Worm (Caenorhabditis elegans) whole organism, L2 larva: ENCODE measurements around the gene txdc-17.

Source experiments
- C34F6.9 ChIP-seq: fragments of 150-350 bp; optimal IDR thresholded peaks from 2 replicates; lab custom pipeline; 2014; ENCODE audit warnings: missing biosample characterization, missing genetic modification characterization
- F13H6.1 ChIP-seq: sonication (generic microtip); optimal IDR thresholded peaks from 2 replicates; lab custom pipeline; 2016; ENCODE audit warnings: missing genetic modification characterization, missing compliant biosample characterization
- R02D3.7 ChIP-seq: fragments of 150-350 bp; optimal IDR thresholded peaks from 2 replicates; lab custom pipeline; 2014; ENCODE audit warnings: missing biosample characterization, missing genetic modification characterization
- Y55F3AM.14 ChIP-seq: fragments of 200-800 bp; sonication (Bioruptor generic); optimal IDR thresholded peaks from 2 replicates; lab custom pipeline; 2018; ENCODE audit warnings: mild to moderate bottlenecking, missing genetic modification characterization, missing compliant biosample characterization
- alr-1 ChIP-seq: fragments of 150-350 bp; optimal IDR thresholded peaks from 2 replicates; lab custom pipeline; 2014; ENCODE audit warnings: missing biosample characterization, missing genetic modification characterization
- aly-2 ChIP-seq: fragments of 150-350 bp; optimal IDR thresholded peaks from 2 replicates; lab custom pipeline; 2014; ENCODE audit warnings: missing biosample characterization, missing genetic modification characterization
- ama-1 ChIP-seq: fragments of 150-350 bp; optimal IDR thresholded peaks from 2 replicates; lab custom pipeline; 2018; ENCODE audit warnings: inconsistent platforms
- blmp-1 ChIP-seq: sonication (generic microtip); optimal IDR thresholded peaks from 2 replicates; lab custom pipeline; 2017; ENCODE audit warnings: missing genetic modification characterization, mild to moderate bottlenecking, missing compliant biosample characterization, antibody characterized with exemption, moderate library complexity; ENCODE audit not compliant: insufficient read depth
- ceh-16 ChIP-seq: fragments of 150-350 bp; optimal IDR thresholded peaks from 2 replicates; lab custom pipeline; 2014; ENCODE audit warnings: missing biosample characterization, missing genetic modification characterization
- ceh-82 ChIP-seq: fragments of 150-350 bp; optimal IDR thresholded peaks from 2 replicates; lab custom pipeline; 2014; ENCODE audit warnings: missing biosample characterization, missing genetic modification characterization
- dmd-4 ChIP-seq: sonication (generic microtip); optimal IDR thresholded peaks from 2 replicates; lab custom pipeline; 2017; ENCODE audit warnings: missing biosample characterization, missing genetic modification characterization
- egl-27 ChIP-seq: sonication (generic microtip); optimal IDR thresholded peaks from 3 replicates; lab custom pipeline; 2017; ENCODE audit warnings: missing biosample characterization, missing genetic modification reagents, missing genetic modification characterization
- elt-3 ChIP-seq: sonication (generic microtip); optimal IDR thresholded peaks from 2 replicates; lab custom pipeline; 2017; ENCODE audit warnings: missing biosample characterization, missing genetic modification characterization
- fos-1 ChIP-seq: fragments of 150-350 bp; optimal IDR thresholded peaks from 2 replicates; lab custom pipeline; 2014; ENCODE audit warnings: missing biosample characterization, missing genetic modification characterization
- gmeb-1 ChIP-seq: fragments of 150-350 bp; optimal IDR thresholded peaks from 2 replicates; lab custom pipeline; 2014; ENCODE audit warnings: missing biosample characterization, missing genetic modification characterization
- lsy-2 ChIP-seq, 2 experiments: fragments of 150-350 bp in 1 of 2; sonication (generic microtip) in 1 of 2; optimal IDR thresholded peaks; 2 replicates each; lab custom pipeline; 2014 to 2017; ENCODE audit warnings: missing biosample characterization in 2 of 2, missing genetic modification characterization in 2 of 2
- mdl-1 ChIP-seq, 2 experiments: fragments of 150-350 bp in 1 of 2; sonication (generic microtip) in 1 of 2; optimal IDR thresholded peaks; 2 replicates each; lab custom pipeline; 2017; ENCODE audit warnings: missing biosample characterization in 2 of 2, missing genetic modification characterization in 2 of 2
- nhr-10 ChIP-seq: sonication (generic microtip); optimal IDR thresholded peaks from 2 replicates; lab custom pipeline; 2017; ENCODE audit warnings: missing biosample characterization, missing genetic modification characterization
- nhr-11 ChIP-seq: fragments of 150-350 bp; optimal IDR thresholded peaks from 2 replicates; lab custom pipeline; 2014; ENCODE audit warnings: missing biosample characterization, missing genetic modification characterization
- nhr-129 ChIP-seq: fragments of 150-350 bp; optimal IDR thresholded peaks from 2 replicates; lab custom pipeline; 2014; ENCODE audit warnings: missing biosample characterization, missing genetic modification characterization
- nhr-21 ChIP-seq: fragments of 150-350 bp; optimal IDR thresholded peaks from 2 replicates; lab custom pipeline; 2014; ENCODE audit warnings: missing biosample characterization, missing genetic modification characterization
- nhr-23 ChIP-seq: fragments of 150-350 bp; optimal IDR thresholded peaks from 2 replicates; lab custom pipeline; 2014; ENCODE audit warnings: missing biosample characterization, missing genetic modification reagents, missing genetic modification characterization
- nhr-237 ChIP-seq: fragments of 150-350 bp; optimal IDR thresholded peaks from 2 replicates; lab custom pipeline; 2014; ENCODE audit warnings: missing biosample characterization, missing genetic modification characterization
- nhr-25 ChIP-seq: fragments of 150-350 bp; sonication (generic microtip); optimal IDR thresholded peaks from 3 replicates; lab custom pipeline; 2014; ENCODE audit warnings: missing biosample characterization, missing genetic modification characterization
- nhr-6 ChIP-seq: fragments of 150-350 bp; optimal IDR thresholded peaks from 2 replicates; lab custom pipeline; 2014; ENCODE audit warnings: missing biosample characterization, missing genetic modification characterization
- peb-1 ChIP-seq: fragments of 150-350 bp; optimal IDR thresholded peaks from 2 replicates; lab custom pipeline; 2014; ENCODE audit warnings: missing biosample characterization, missing genetic modification characterization
- sem-4 ChIP-seq: fragments of 150-350 bp; optimal IDR thresholded peaks from 2 replicates; lab custom pipeline; 2014; ENCODE audit warnings: missing biosample characterization, missing genetic modification reagents, missing genetic modification characterization
- skn-1 ChIP-seq: sonication (generic microtip); optimal IDR thresholded peaks from 2 replicates; lab custom pipeline; 2017; ENCODE audit warnings: missing biosample characterization, missing genetic modification characterization
- sma-3 ChIP-seq: sonication (generic microtip); optimal IDR thresholded peaks from 2 replicates; lab custom pipeline; 2016; ENCODE audit warnings: missing genetic modification reagents, missing genetic modification characterization, missing compliant biosample characterization
- sma-9 ChIP-seq, 2 experiments: fragments of 150-350 bp in 1 of 2; sonication (generic microtip) in 1 of 2; optimal IDR thresholded peaks; 2 replicates each; lab custom pipeline; 2014 to 2016; ENCODE audit warnings: missing genetic modification characterization in 2 of 2, mild to moderate bottlenecking in 1 of 2, missing biosample characterization in 1 of 2, missing compliant biosample characterization in 1 of 2, missing genetic modification reagents in 1 of 2, moderate library complexity in 1 of 2
- snpc-4 ChIP-seq: fragments of 150-350 bp; optimal IDR thresholded peaks from 2 replicates; lab custom pipeline; 2014; ENCODE audit warnings: missing biosample characterization, missing genetic modification characterization
- unc-39 ChIP-seq: fragments of 150-350 bp; optimal IDR thresholded peaks from 2 replicates; lab custom pipeline; 2014; ENCODE audit warnings: missing biosample characterization, missing genetic modification characterization
- unc-55 ChIP-seq: fragments of 150-350 bp; sonication (generic microtip); optimal IDR thresholded peaks from 3 replicates; lab custom pipeline; 2014; ENCODE audit warnings: missing biosample characterization, missing genetic modification reagents, missing genetic modification characterization
- unc-62 ChIP-seq: fragments of 150-350 bp; optimal IDR thresholded peaks from 2 replicates; lab custom pipeline; 2014; ENCODE audit warnings: missing biosample characterization, missing genetic modification reagents, missing genetic modification characterization
- zag-1 ChIP-seq: fragments of 150-350 bp; optimal IDR thresholded peaks from 2 replicates; lab custom pipeline; 2014; ENCODE audit warnings: missing biosample characterization, missing genetic modification characterization
- ztf-1 ChIP-seq: fragments of 200-800 bp; sonication (Bioruptor generic); conservative IDR thresholded peaks from 2 replicates; pipeline ENCODE4 v1.3.6; 2022; ENCODE audit warnings: missing genetic modification characterization, missing compliant biosample characterization
- ztf-11 ChIP-seq: sonication (generic microtip); optimal IDR thresholded peaks from 2 replicates; lab custom pipeline; 2017; ENCODE audit warnings: missing biosample characterization, missing genetic modification characterization
- ztf-4 ChIP-seq: fragments of 150-350 bp; optimal IDR thresholded peaks from 2 replicates; lab custom pipeline; 2014; ENCODE audit warnings: missing biosample characterization, missing genetic modification characterization

The txdc-17 gene

DNA sequence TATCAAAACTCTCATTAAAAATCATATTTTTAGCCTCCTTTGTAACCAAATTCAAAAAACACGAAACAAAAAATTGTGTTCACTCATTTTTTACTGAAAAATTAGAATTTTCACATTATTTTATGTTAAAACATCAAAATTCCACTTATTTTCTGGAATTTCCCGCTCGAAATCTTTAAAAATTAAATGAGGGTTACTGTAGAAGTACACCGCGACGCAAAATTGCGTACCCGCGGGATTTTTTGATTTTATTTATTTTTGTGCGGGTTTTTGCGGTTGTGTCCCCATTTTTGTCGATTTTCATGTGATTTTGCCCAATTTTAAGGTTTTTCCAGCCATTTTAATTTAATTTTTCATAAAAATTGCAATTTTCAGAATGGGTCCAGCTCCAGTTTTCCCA lies 23.9 kb downstream of the txdc-17 start:
- no peak for TF ChIP-seq C34F6.9 (tag; lab: Kevin White, UChicago)
- TF ChIP-seq ztf-1 (GFP tag; lab: Robert Waterston, UW) = no peak
- no peak for TF ChIP-seq peb-1
- TF ChIP-seq nhr-11 (tag; lab: Kevin White, UChicago) = no peak
- TF ChIP-seq sma-3 = no peak
- no peak for TF ChIP-seq gmeb-1 (tag; lab: Kevin White, UChicago)
- TF ChIP-seq skn-1 (tag; lab: Kevin White, UChicago) = no peak
- TF ChIP-seq nhr-6 (tag; lab: Kevin White, UChicago) = no peak
- TF ChIP-seq nhr-237 (tag; lab: Kevin White, UChicago) = no peak

DNA sequence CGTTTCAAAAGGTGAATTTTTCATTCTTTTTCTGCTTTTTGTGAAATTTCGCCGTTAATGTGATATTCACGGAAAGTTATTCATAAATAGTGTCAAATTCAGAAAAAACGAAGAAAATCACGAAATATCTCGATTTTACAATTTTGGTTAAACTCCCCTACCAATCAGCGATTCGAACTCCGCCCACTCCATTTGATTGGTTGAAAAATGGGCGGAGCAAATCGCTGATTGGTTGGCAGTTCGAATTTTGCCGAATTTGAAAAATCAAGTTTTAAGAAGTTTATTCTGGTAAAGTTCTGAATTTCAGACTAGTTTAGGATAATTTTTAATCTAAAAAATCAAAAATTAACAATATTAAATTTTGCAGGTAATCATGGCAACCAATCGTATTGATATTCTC lies 30.2 kb downstream of the txdc-17 start:
- no peak for TF ChIP-seq zag-1 (tag; lab: Kevin White, UChicago)
- no peak for TF ChIP-seq nhr-11 (tag; lab: Kevin White, UChicago)
- no peak for TF ChIP-seq skn-1 (tag; lab: Kevin White, UChicago)
- TF ChIP-seq lsy-2 (tag; optimal IDR thresholded peaks at IDR 0.05; lab: Kevin White, UChicago) = no peak
- TF ChIP-seq nhr-129 (tag; lab: Kevin White, UChicago) = no peak
- TF ChIP-seq ceh-82 (tag; lab: Kevin White, UChicago) = no peak
- no peak for TF ChIP-seq alr-1 (tag; lab: Kevin White, UChicago)
- TF ChIP-seq ztf-4 = no peak
- no peak for TF ChIP-seq Y55F3AM.14 (GFP tag; lab: Kevin White, UChicago)
- no peak for TF ChIP-seq peb-1
- no peak for TF ChIP-seq snpc-4
- no peak for TF ChIP-seq unc-62 (GFP tag; lab: Kevin White, UChicago)
- TF ChIP-seq nhr-25 (tag; lab: Kevin White, UChicago) = no peak
- TF ChIP-seq ceh-16 (tag; lab: Kevin White, UChicago) = no peak
- no peak for TF ChIP-seq sma-3
- TF ChIP-seq aly-2 (tag; lab: Kevin White, UChicago) = no peak
- no peak for TF ChIP-seq nhr-6 (tag; lab: Kevin White, UChicago)

- TF ChIP-seq fos-1 (tag; lab: Kevin White, UChicago) = no peak
- TF ChIP-seq egl-27 (tag; lab: Kevin White, UChicago) = no peak
- no peak for TF ChIP-seq nhr-23
- no peak for TF ChIP-seq nhr-129 (tag; lab: Kevin White, UChicago)
- no peak for TF ChIP-seq blmp-1
- TF ChIP-seq lsy-2 (tag; optimal IDR thresholded peaks at IDR 0.05; lab: Kevin White, UChicago) = no peak
- no peak for TF ChIP-seq F13H6.1 (tag; lab: Kevin White, UChicago)
- TF ChIP-seq nhr-10 (tag; lab: Kevin White, UChicago) = no peak
- no peak for TF ChIP-seq dmd-4
- TF ChIP-seq unc-55 (GFP tag; lab: Kevin White, UChicago) = no peak
- TF ChIP-seq ztf-11 (tag; lab: Kevin White, UChicago) = no peak
- no peak for TF ChIP-seq elt-3 (tag; lab: Kevin White, UChicago)
- TF ChIP-seq ceh-82 (tag; lab: Kevin White, UChicago) = no peak
- TF ChIP-seq unc-39 (tag; lab: Kevin White, UChicago) = no peak
- TF ChIP-seq R02D3.7 (tag; lab: Kevin White, UChicago) = no peak
- TF ChIP-seq nhr-21 (tag; lab: Kevin White, UChicago) = no peak
- TF ChIP-seq sem-4 = no peak
Observed at ce11 chrIII:2866597-2866996, 32.1 kb downstream of the txdc-17 start.

ce11 chrIII:2868416-2868815 lies 34.0 kb downstream of the txdc-17 start:
- TF ChIP-seq Y55F3AM.14 (GFP tag; lab: Kevin White, UChicago) = no peak
- TF ChIP-seq sma-9 (GFP tag; optimal IDR thresholded peaks at IDR 0.05; lab: Kevin White, UChicago) = peak; percentile 38
- TF ChIP-seq sma-9 (tag; optimal IDR thresholded peaks at IDR 0.05; lab: Kevin White, UChicago) = no peak
- no peak for TF ChIP-seq nhr-10 (tag; lab: Kevin White, UChicago)
- no peak for TF ChIP-seq mdl-1 (tag; optimal IDR thresholded peaks at IDR 0.05; lab: Kevin White, UChicago)
- TF ChIP-seq sma-3 = peak; percentile 32
- no peak for TF ChIP-seq ama-1 (lab: Kevin White, UChicago)
- TF ChIP-seq lsy-2 (tag; optimal IDR thresholded peaks at IDR 0.05; lab: Kevin White, UChicago) = peak in 1 of 2 experiments; percentile 24
- TF ChIP-seq blmp-1 = no peak
- no peak for TF ChIP-seq zag-1 (tag; lab: Kevin White, UChicago)
